Worm (Caenorhabditis elegans) whole organism, young adult: ENCODE data around the gene mes-4.

Source experiments
- K11D2.4 ChIP-seq: fragments of 200-800 bp; sonication (Bioruptor generic); IDR thresholded peaks from 2 replicates; pipeline ENCODE4 v1.3.6; 2022; ENCODE audit warnings: missing genetic modification reagents, missing genetic modification characterization, missing compliant biosample characterization
- gei-17 ChIP-seq: fragments of 200-800 bp; sonication (Bioruptor generic); optimal IDR thresholded peaks from 2 replicates; lab custom pipeline; 2018; ENCODE audit warnings: mild to moderate bottlenecking, missing genetic modification characterization, missing compliant biosample characterization

ce11 chrV:13417513-13417912 lies 19.8 kb downstream of the mes-4 start, which contains the start of gene F53F1.6:
- TF ChIP-seq K11D2.4 (GFP tag; lab: Robert Waterston, UW): no peak
- no peak for TF ChIP-seq gei-17
